Worm (Caenorhabditis elegans) whole organism, midembryonic: ENCODE measurements around the gene ins-1.

ENCODE experiments used
- T22C8.4 ChIP-seq: fragments of 200-800 bp; sonication (Bioruptor generic); IDR thresholded peaks from 2 replicates; pipeline ENCODE4 v1.3.6; 2022; ENCODE audit warnings: missing genetic modification characterization, missing compliant biosample characterization
- cog-1 ChIP-seq: sonication (generic microtip); optimal IDR thresholded peaks from 2 replicates; lab custom pipeline; 2016; ENCODE audit warnings: missing genetic modification characterization, missing compliant biosample characterization
- flt-1 ChIP-seq: fragments of 200-800 bp; sonication (Bioruptor generic); IDR thresholded peaks from 2 replicates; pipeline ENCODE4 v1.3.6; 2022; ENCODE audit warnings: missing genetic modification characterization, missing compliant biosample characterization
- med-1 ChIP-seq: sonication (generic microtip); optimal IDR thresholded peaks from 2 replicates; lab custom pipeline; 2017; ENCODE audit warnings: missing genetic modification characterization, mild to moderate bottlenecking, missing compliant biosample characterization, antibody characterized with exemption, missing genetic modification reagents; ENCODE audit not compliant: insufficient read depth
- ref-1 ChIP-seq: fragments of 200-800 bp; sonication (Bioruptor generic); conservative IDR thresholded peaks from 2 replicates; pipeline ENCODE4 v1.3.6; 2022; ENCODE audit warnings: missing genetic modification reagents, missing genetic modification characterization, missing compliant biosample characterization
- ztf-23 ChIP-seq: fragments of 200-800 bp; sonication (Bioruptor generic); IDR thresholded peaks from 2 replicates; pipeline ENCODE4 v1.3.6; 2022; ENCODE audit warnings: missing genetic modification reagents, missing genetic modification characterization, missing compliant biosample characterization

DNA sequence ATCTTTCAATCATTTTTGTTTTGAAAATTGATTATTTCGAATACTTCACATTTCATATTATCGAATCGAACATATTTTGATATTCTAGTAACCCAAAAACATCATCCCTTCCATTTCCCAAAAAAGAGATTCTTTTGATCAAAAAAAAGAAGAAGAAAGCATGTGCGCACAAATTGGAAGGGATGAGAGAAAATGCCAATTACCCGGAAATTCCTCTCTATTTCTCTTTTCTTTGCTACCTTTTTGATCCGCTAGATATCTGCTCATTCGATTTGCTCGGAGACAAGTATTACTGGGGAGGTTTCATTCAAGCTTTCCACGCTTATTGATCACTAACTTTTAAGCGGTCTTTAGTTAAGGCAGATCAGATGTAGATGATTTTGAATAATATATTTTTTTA lies 39.7 kb upstream of the ins-1 start:
- TF ChIP-seq flt-1 (GFP tag; lab: Robert Waterston, UW): no peak
- no peak for TF ChIP-seq ztf-23
- no peak for TF ChIP-seq ref-1 (GFP tag; lab: Robert Waterston, UW)
- TF ChIP-seq T22C8.4 (GFP tag; lab: Robert Waterston, UW): no peak
- no peak for TF ChIP-seq cog-1
- TF ChIP-seq med-1: no peak
